Worm (Caenorhabditis elegans): ENCODE measurements around the gene srt-29.

The srt-29 gene

ce11 chrV:2702883-2703282 lies 16.1 kb downstream of the srt-29 start:
- TF ChIP-seq dao-5 (tag; optimal IDR thresholded peaks at IDR 0.05), result no peak
- TF ChIP-seq W03F9.2 (tag; optimal IDR thresholded peaks at IDR 0.05), result no peak
- TF ChIP-seq him-1 (tag; optimal IDR thresholded peaks at IDR 0.05), result no peak

- TF ChIP-seq dao-5 (tag; optimal IDR thresholded peaks at IDR 0.05), result no peak
Observed at ce11 chrV:2698826-2699225, 20.1 kb downstream of the srt-29 start, which contains the start of gene nuo-5. TSS of gene nuo-5 (plus strand) at chrV:2698972.

ce11 chrV:2697693-2698092 lies 21.2 kb downstream of the srt-29 start:
- no peak for TF ChIP-seq dao-5 (tag; optimal IDR thresholded peaks at IDR 0.05)
- TF ChIP-seq W03F9.2 (tag; optimal IDR thresholded peaks at IDR 0.05), result no peak
- TF ChIP-seq him-1 (tag; optimal IDR thresholded peaks at IDR 0.05), result no peak

- TF ChIP-seq him-1 (tag; optimal IDR thresholded peaks at IDR 0.05), result no peak
- no peak for TF ChIP-seq W03F9.2 (tag; optimal IDR thresholded peaks at IDR 0.05)
- no peak for TF ChIP-seq dao-5 (tag; optimal IDR thresholded peaks at IDR 0.05)
Observed at ce11 chrV:2695935-2696334, 23.0 kb downstream of the srt-29 start, which contains the start of gene Y45G12B.3. TSS of gene Y45G12B.3 (minus strand) at chrV:2696254.

ce11 chrV:2694389-2694788 lies 24.5 kb downstream of the srt-29 start, which contains the start of gene Y45G12B.2:
TSS of gene Y45G12B.2 (plus strand) at chrV:2694771.
- no peak for TF ChIP-seq him-1 (tag; optimal IDR thresholded peaks at IDR 0.05)
- peak; percentile 43 for TF ChIP-seq W03F9.2 (tag; optimal IDR thresholded peaks at IDR 0.05)

- TF ChIP-seq W03F9.2 (tag; optimal IDR thresholded peaks at IDR 0.05), result no peak
- TF ChIP-seq dao-5 (tag; optimal IDR thresholded peaks at IDR 0.05), result no peak
- no peak for TF ChIP-seq him-1 (tag; optimal IDR thresholded peaks at IDR 0.05)
Observed at ce11 chrV:2690948-2691347, 28.0 kb downstream of the srt-29 start.

- TF ChIP-seq dao-5 (tag; optimal IDR thresholded peaks at IDR 0.05) (no peak), W03F9.2 (tag; optimal IDR thresholded peaks at IDR 0.05) (no peak), him-1 (tag; optimal IDR thresholded peaks at IDR 0.05) (no peak)
Observed at ce11 chrV:2690478-2690877, 28.5 kb downstream of the srt-29 start.

- TF ChIP-seq dao-5 (tag; optimal IDR thresholded peaks at IDR 0.05) (no peak), him-1 (tag; optimal IDR thresholded peaks at IDR 0.05) (no peak), W03F9.2 (tag; optimal IDR thresholded peaks at IDR 0.05) (no peak)
Observed at ce11 chrV:2688562-2688961, 30.4 kb downstream of the srt-29 start.

- TF ChIP-seq dao-5 (tag; optimal IDR thresholded peaks at IDR 0.05) (no peak), W03F9.2 (tag; optimal IDR thresholded peaks at IDR 0.05) (no peak), him-1 (tag; optimal IDR thresholded peaks at IDR 0.05) (no peak)
Observed at ce11 chrV:2684227-2684626, 34.7 kb downstream of the srt-29 start.

ce11 chrV:2683497-2683896 lies 35.4 kb downstream of the srt-29 start:
- TF ChIP-seq him-1 (tag; optimal IDR thresholded peaks at IDR 0.05), result no peak
- no peak for TF ChIP-seq dao-5 (tag; optimal IDR thresholded peaks at IDR 0.05)
- TF ChIP-seq W03F9.2 (tag; optimal IDR thresholded peaks at IDR 0.05), result no peak

ce11 chrV:2677648-2678047 lies 41.3 kb downstream of the srt-29 start:
- no peak for TF ChIP-seq him-1 (tag; optimal IDR thresholded peaks at IDR 0.05)
- no peak for TF ChIP-seq dao-5 (tag; optimal IDR thresholded peaks at IDR 0.05)
- TF ChIP-seq W03F9.2 (tag; optimal IDR thresholded peaks at IDR 0.05), result no peak

ce11 chrV:2675692-2676091 lies 43.2 kb downstream of the srt-29 start:
- TF ChIP-seq dao-5 (tag; optimal IDR thresholded peaks at IDR 0.05) (no peak), W03F9.2 (tag; optimal IDR thresholded peaks at IDR 0.05) (no peak), him-1 (tag; optimal IDR thresholded peaks at IDR 0.05) (no peak)

- no peak for TF ChIP-seq W03F9.2 (tag; optimal IDR thresholded peaks at IDR 0.05)
- TF ChIP-seq dao-5 (tag; optimal IDR thresholded peaks at IDR 0.05), result no peak
- TF ChIP-seq him-1 (tag; optimal IDR thresholded peaks at IDR 0.05), result no peak
Observed at ce11 chrV:2673807-2674206, 45.1 kb downstream of the srt-29 start.

ce11 chrV:2672603-2673002 lies 46.3 kb downstream of the srt-29 start, which contains the start of gene W02G9.3:
TSS of gene W02G9.3 (plus strand) at chrV:2672986.
- TF ChIP-seq W03F9.2 (tag; optimal IDR thresholded peaks at IDR 0.05) (peak; percentile 81), him-1 (tag; optimal IDR thresholded peaks at IDR 0.05) (no peak)

- TF ChIP-seq him-1 (tag; optimal IDR thresholded peaks at IDR 0.05), result no peak
- TF ChIP-seq dao-5 (tag; optimal IDR thresholded peaks at IDR 0.05), result no peak
- TF ChIP-seq W03F9.2 (tag; optimal IDR thresholded peaks at IDR 0.05), result no peak
Observed at ce11 chrV:2671155-2671554, 47.8 kb downstream of the srt-29 start, which contains the start of gene kel-8. TSS of gene kel-8 (plus strand) at chrV:2671455.
